Worm (Caenorhabditis elegans) whole organism, L1 larva: ENCODE data around the gene T04C9.3.

Experiments
- lin-39 ChIP-seq: fragments of 150-350 bp; optimal IDR thresholded peaks from 2 replicates; lab custom pipeline; 2014; ENCODE audit warnings: missing biosample characterization, missing genetic modification reagents, missing genetic modification characterization
- pqm-1 ChIP-seq: sonication (generic microtip); optimal IDR thresholded peaks from 3 replicates; lab custom pipeline; 2017; ENCODE audit warnings: missing biosample characterization, missing genetic modification characterization
- unc-30 ChIP-seq: sonication (generic microtip); optimal IDR thresholded peaks from 2 replicates; lab custom pipeline; 2017; ENCODE audit warnings: missing biosample characterization, missing genetic modification characterization
- zag-1 ChIP-seq: fragments of 150-350 bp; optimal IDR thresholded peaks from 2 replicates; lab custom pipeline; 2014; ENCODE audit warnings: missing biosample characterization, missing genetic modification characterization

DNA sequence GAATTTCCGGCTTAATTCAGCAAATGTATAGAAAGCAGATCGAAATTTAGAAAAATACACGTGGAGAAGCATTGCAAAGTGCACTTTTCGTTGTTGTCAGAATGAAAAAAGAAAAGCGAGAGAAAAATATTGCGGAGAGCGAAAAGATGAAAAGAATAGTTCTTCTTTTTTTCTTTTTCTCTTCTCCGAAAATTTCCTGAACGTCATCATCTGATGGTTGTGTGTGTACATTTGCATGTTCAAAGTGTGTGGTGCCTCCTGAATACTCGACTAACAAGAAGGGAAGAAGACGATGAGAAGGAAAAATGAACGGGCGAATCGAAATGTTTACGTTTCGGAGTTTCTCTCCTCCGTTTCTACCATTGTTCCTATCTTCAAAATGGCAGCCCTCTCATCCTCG lies 4.7 kb downstream of the T04C9.3 start:
- TF ChIP-seq pqm-1 (tag; lab: Kevin White, UChicago) (no peak), zag-1 (no peak), unc-30 (tag; lab: Kevin White, UChicago) (no peak), lin-39 (tag; lab: Kevin White, UChicago) (no peak)
